Worm (Caenorhabditis elegans) whole organism, young adult: ENCODE data around the gene spp-1.

Experiments used
- ama-1 ChIP-seq, 3 experiments: fragments of 150-350 bp in 1 of 3; sonication (generic microtip) in 2 of 3; optimal IDR thresholded peaks; 2 replicates each; lab custom pipeline; 2014 to 2018; ENCODE audit warnings: missing biosample characterization in 2 of 3, missing genetic modification characterization in 2 of 3, missing genetic modification reagents in 2 of 3
- him-1 ChIP-seq: sonication (generic microtip); optimal IDR thresholded peaks from 2 replicates; lab custom pipeline; 2016; ENCODE audit warnings: missing genotype, missing genetic modification reagents, missing genetic modification characterization, missing compliant biosample characterization
- sptf-2 ChIP-seq: fragments of 200-800 bp; sonication (Bioruptor generic); optimal IDR thresholded peaks from 2 replicates; lab custom pipeline; 2018; ENCODE audit warnings: mild to moderate bottlenecking, missing genetic modification characterization, missing compliant biosample characterization

- TF ChIP-seq him-1 (tag; lab: Kevin White, UChicago) = no peak
- TF ChIP-seq sptf-2 = no peak
- no peak for TF ChIP-seq ama-1 (optimal IDR thresholded peaks at IDR 0.05; lab: Kevin White, UChicago)
- no peak for TF ChIP-seq ama-1 (GFP tag; optimal IDR thresholded peaks at IDR 0.05; lab: Kevin White, UChicago)
Observed at ce11 chrIII:10328565-10329541, 26.6 kb downstream of the spp-1 start.
